Worm (Caenorhabditis elegans) whole organism, L2 larva: ENCODE results near the gene R74.7.

ENCODE experiments used
- lin-13 ChIP-seq: fragments of 150-350 bp; optimal IDR thresholded peaks from 2 replicates; lab custom pipeline; 2014; ENCODE audit warnings: missing biosample characterization, missing genetic modification reagents, missing genetic modification characterization
- lsy-2 ChIP-seq, 2 experiments: fragments of 150-350 bp in 1 of 2; sonication (generic microtip) in 1 of 2; optimal IDR thresholded peaks; 2 replicates each; lab custom pipeline; 2014 to 2017; ENCODE audit warnings: missing biosample characterization in 2 of 2, missing genetic modification characterization in 2 of 2
- nhr-6 ChIP-seq: fragments of 150-350 bp; optimal IDR thresholded peaks from 2 replicates; lab custom pipeline; 2014; ENCODE audit warnings: missing biosample characterization, missing genetic modification characterization
- nhr-77 ChIP-seq: fragments of 150-350 bp; optimal IDR thresholded peaks from 2 replicates; lab custom pipeline; 2014; ENCODE audit warnings: missing biosample characterization, missing genetic modification characterization
- snpc-4 ChIP-seq: fragments of 150-350 bp; optimal IDR thresholded peaks from 2 replicates; lab custom pipeline; 2014; ENCODE audit warnings: missing biosample characterization, missing genetic modification characterization
- unc-62 ChIP-seq: fragments of 150-350 bp; optimal IDR thresholded peaks from 2 replicates; lab custom pipeline; 2014; ENCODE audit warnings: missing biosample characterization, missing genetic modification reagents, missing genetic modification characterization

DNA sequence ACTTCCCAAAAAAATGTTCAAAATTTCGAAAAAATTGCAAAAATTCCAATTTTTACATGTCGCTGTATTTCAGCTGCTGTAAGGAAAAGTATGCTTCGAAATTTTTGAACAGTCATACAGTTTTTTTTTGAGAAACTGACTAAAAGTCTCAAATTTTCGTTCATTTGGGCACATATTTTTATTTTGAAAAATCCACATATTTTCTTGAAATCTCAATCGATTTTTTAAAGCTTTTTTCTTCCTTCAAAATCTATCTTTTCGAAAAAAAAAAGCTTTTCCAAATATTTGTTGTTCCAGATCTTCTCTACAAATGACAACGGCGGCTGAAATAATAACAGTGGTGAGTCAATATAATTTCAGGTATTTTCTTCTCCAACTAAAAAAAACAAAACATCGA lies 7.2 kb upstream of the R74.7 start, which contains the start of gene asd-1:
- TF ChIP-seq unc-62 (GFP tag; lab: Kevin White, UChicago) (no peak), lin-13 (GFP tag; lab: Kevin White, UChicago) (no peak), nhr-6 (no peak), snpc-4 (tag; lab: Kevin White, UChicago) (no peak), lsy-2 (tag; optimal IDR thresholded peaks at IDR 0.05; lab: Kevin White, UChicago) (no peak), nhr-77 (tag; lab: Kevin White, UChicago) (no peak)
